Fruit fly (Drosophila melanogaster) ovary, adult (tissue): Measurements from ENCODE around the gene PpD3.

Experiments used
- CG17801 ChIP-seq: fragments of 200-800 bp; optimal IDR thresholded peaks from 2 replicates; lab custom pipeline; 2019; ENCODE audit warnings: missing biosample characterization, mild to moderate bottlenecking, missing genetic modification characterization, moderate library complexity; ENCODE audit not compliant: partially characterized antibody

PpD3 gene

DNA sequence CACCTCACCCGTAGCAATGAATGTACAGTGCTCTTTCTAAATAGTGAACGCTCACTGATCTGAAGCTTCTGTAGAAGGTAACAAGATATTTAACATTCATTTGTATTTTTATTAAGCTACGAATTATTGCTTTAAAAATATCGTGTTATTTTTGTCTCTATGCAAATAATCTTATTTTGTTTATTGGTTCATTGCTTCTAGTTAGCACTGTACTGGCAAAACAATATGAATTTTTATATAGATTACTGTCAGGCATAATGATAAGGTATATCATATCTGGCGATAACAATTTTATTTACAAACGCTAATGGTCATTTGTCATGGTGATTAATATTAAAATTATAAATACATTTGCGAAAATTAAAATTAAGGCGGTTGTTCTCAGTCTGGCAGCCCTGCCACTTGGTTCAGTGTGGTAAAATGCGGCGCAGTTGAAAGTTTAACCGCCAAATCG is 23.9 kb downstream of the PpD3 start, which contains the start of gene CG9471:
Gene CG9471, minus strand, starts transcription at position 24 of the 454 bp plus-strand sequence.
- TF ChIP-seq CG17801 (GFP tag; lab: Kevin White, UChicago) = peak; percentile 95

DNA sequence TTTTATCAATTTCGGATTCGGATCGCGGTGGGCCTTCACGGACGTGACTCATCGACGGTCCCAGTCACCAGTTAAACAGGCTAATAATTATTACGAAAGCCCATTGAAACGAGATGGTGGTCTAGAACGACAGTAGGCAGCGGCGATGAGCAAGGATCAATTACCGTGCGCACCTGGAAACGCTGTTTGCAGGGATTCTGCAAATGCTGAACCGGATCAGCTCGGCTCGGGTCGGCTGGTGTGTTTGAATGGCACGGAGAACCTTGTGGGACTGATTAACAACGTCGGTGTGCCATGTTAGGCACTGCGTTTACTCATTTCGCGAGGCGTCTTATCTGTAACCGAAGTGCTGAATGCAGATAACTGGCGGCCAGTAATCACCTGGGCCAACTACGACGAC is 26.5 kb downstream of the PpD3 start, which contains the start of gene Whamy:
Gene Whamy, minus strand, starts transcription at position 273 of the 400 bp plus-strand sequence.
- no peak for TF ChIP-seq CG17801 (GFP tag; lab: Kevin White, UChicago)

dm6 chr3R:9774821-9775220 is 27.1 kb downstream of the PpD3 start, which contains the start of gene topi:
TSS of gene topi (plus strand) at chr3R:9775121.
- no peak for TF ChIP-seq CG17801 (GFP tag; lab: Kevin White, UChicago)

DNA sequence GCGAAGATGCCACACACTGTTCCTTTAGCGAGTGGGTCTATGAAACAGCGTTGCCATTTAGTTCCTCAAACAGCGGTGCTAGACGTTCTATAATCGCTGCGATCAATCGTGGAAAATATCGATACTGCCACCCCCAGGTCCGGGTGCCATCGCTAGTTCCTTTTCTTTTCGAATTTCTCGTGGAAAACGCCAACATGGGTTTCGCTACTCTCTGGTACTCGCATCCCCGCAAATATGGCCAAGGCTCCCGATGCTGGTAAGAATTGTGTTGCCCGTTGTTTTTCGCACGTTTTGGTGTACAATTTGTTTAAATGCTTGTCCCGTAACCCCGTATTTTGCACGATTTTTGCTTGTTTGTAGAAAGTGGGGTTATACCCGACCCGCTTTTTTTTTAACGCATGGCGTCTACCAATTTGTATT is 30.3 kb downstream of the PpD3 start, which contains the start of gene RpS29:
Gene RpS29, plus strand, starts transcription at position 102 of the 420 bp plus-strand sequence.
- TF ChIP-seq CG17801 (GFP tag; lab: Kevin White, UChicago) = peak; percentile 81

DNA sequence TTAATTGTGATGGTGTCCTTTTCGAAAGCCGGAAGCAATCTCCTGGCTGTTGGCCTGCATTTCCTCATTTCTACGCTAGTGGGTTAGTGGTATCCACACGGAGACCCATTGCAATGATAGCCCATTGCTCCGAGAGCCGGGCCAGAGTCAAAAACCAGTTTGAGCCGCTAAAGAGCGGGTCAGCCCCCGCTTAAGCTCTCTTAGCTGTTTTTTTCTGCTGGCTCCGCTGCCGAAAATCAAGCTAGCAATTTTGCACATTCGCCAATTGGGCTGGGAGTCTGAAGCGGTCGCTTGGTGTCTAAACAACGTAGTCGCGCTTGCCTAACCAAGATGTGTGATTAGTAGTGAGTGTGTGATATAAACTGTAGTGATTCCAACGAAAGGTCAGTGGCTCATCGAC is 32.1 kb downstream of the PpD3 start, which contains the start of gene CG12947:
Gene CG12947, plus strand, starts transcription at position 301 of the 400 bp plus-strand sequence.
- TF ChIP-seq CG17801 (GFP tag; lab: Kevin White, UChicago) = no peak

DNA sequence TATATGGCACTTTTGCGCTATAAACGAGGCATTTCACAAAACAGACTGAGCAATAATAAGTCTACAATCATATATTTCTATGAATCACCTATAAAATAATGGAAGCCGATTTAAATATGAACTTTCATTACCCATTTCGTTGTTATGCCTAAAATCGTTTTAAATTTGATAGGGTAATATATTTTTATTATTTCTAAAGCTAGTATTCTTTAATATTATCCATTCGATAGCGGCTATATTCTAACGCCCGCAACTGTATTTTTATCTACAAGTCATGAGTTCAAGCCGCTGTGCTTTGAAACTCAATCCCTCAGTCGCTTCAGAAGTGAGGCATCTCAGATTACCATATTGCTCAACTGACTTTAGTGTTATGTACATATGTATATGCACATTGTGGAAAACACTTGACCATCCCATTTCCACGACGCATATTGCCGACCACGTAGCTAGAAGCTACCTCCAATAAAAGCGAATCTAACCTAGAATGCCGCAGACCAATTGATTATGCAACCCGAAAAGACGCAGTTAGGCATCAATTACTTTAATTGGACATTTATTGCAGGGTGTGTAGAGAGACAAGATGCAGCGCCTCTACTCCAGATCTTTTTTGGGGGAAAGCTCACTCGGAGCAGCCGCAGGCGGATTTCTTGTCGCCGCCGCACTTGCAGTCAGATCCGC is 35.7 kb downstream of the PpD3 start:
- TF ChIP-seq CG17801 (GFP tag; lab: Kevin White, UChicago) = peak; percentile 55

- no peak for TF ChIP-seq CG17801 (GFP tag; lab: Kevin White, UChicago)
Observed at dm6 chr3R:9784341-9785062, 36.8 kb downstream of the PpD3 start, which contains the start of the genes MtnA and CG8500. TSS of gene MtnA (minus strand) at chr3R:9784370. TSS of gene CG8500 (plus strand) at chr3R:9784653.

DNA sequence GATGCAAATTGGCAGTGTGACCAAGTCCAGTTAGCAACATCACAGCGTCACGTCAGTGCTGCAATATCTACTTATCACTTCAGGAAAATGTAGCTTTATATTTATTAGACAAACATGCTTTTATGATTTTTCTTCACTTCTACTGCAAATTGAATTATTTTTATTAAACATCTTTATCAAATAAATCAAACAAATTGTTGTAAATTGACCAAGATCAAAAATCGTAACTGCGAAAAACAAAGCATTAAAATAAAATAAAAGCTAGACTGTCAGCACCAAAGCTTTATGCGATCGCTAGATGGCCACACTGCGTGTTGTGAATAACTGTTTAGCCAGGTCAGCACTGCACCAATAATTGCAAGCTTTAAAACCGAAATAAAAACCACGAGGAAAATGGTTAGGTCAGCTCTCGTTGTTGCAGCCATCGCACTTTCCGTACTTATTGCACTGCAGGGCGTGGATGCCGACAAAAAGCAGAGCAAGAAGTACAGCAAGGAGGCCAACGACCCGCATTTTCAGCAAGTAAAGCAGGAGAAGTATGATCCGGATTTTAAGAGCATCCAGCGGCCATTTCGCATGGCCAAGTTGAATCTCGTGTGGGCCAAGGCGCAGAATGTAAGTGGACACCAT is 43.6 kb downstream of the PpD3 start, which contains the start of the genes CG12945 and CG8507:
Gene CG12945, minus strand, starts transcription at position 45 of the 630 bp plus-strand sequence.
Gene CG8507, plus strand, starts transcription at position 307 of the 630 bp plus-strand sequence.
- TF ChIP-seq CG17801 (GFP tag; lab: Kevin White, UChicago) = peak; percentile 84

DNA sequence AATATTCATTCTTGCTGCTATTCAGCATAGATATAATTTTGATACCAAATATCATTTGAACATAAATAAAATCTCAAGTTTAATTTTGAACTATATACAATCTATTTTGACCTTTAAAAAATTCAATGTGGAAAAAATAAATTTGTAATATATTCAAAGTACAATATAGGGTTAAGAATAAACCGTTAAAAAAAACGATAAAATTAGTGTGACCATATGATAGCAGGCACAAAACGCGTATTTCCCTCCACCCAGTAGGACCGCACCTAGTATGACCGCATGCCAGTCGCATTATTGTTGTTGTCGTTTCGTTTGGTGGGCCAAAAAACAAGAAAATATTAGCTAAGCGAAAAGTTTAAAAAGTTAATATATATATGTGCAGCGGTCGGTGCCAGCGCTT is 45.3 kb downstream of the PpD3 start, which contains the start of gene CG8516:
Gene CG8516, plus strand, starts transcription at position 278 of the 400 bp plus-strand sequence.
- TF ChIP-seq CG17801 (GFP tag; lab: Kevin White, UChicago) = peak; percentile 51
